Fruit fly (Drosophila melanogaster): ENCODE data around the gene CG31464.

CG31464 gene

DNA sequence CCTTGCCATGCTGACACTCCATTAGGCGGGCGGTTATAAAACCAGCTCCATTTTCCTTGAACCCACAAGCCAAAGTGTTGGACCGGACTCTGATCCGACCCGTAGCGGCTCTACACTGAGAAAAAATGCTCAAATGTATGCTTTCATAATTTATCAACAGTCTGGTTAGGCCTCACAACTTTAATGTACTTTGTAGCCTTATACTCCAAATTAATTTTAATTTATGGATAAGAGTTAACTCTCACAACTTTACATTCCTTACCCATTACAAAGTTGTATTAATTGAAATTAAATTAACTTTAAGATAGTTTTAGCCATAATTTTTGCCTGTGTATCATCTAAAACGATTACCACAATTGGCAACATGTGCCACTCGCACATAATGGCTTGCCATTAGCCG, 35.0 kb upstream of the CG31464 start (continued):
- TF ChIP-seq CG13296 (GFP tag; optimal IDR thresholded peaks at IDR 0.05) (peak; percentile 34), HmgD (GFP tag; optimal IDR thresholded peaks at IDR 0.05) (no peak), CG8388 (GFP tag; optimal IDR thresholded peaks at IDR 0.05) (peak; percentile 7), gsb (GFP tag; IDR thresholded peaks at IDR 0.05) (peak; percentile 37; the same call in 1 of the 2 replicates), Pdp1 (GFP tag; optimal IDR thresholded peaks at IDR 0.05) (peak in 1 of 2 experiments; percentile 21), Hr39 (optimal IDR thresholded peaks at IDR 0.05) (no peak), CG7987 (GFP tag; optimal IDR thresholded peaks at IDR 0.05) (no peak), CG4854 (GFP tag; optimal IDR thresholded peaks at IDR 0.05) (no peak), Side (GFP tag; optimal IDR thresholded peaks at IDR 0.05) (no peak), chm (GFP tag; IDR thresholded peaks at IDR 0.05) (no peak), schlank (tag; optimal IDR thresholded peaks at IDR 0.05) (no peak), CG1024 (GFP tag; IDR thresholded peaks at IDR 0.05) (no peak), CG16813 (GFP tag; IDR thresholded peaks at IDR 0.05; ENCODE audit: partially characterized antibody) (no peak), CG10462 (GFP tag; optimal IDR thresholded peaks at IDR 0.05) (no peak), tin (GFP tag; optimal IDR thresholded peaks at IDR 0.05) (peak; percentile 1), bcd (GFP tag; optimal IDR thresholded peaks at IDR 0.05) (peak; percentile 19), nom (GFP tag; optimal IDR thresholded peaks at IDR 0.05) (no peak), org-1 (GFP tag; optimal IDR thresholded peaks at IDR 0.05) (peak; percentile 11), CG18619 (GFP tag; optimal IDR thresholded peaks at IDR 0.05) (peak; percentile 14), CG11085 (GFP tag; IDR thresholded peaks at IDR 0.05) (no peak), CG10979 (tag; optimal IDR thresholded peaks at IDR 0.05) (peak; percentile 1), CG10543 (GFP tag; optimal IDR thresholded peaks at IDR 0.05) (no peak), CG6813 (GFP tag; optimal IDR thresholded peaks at IDR 0.05) (peak; percentile 10), chif (GFP tag; optimal IDR thresholded peaks at IDR 0.05) (no peak), CG11398 (GFP tag; optimal IDR thresholded peaks at IDR 0.05) (no peak), tup (GFP tag; optimal IDR thresholded peaks at IDR 0.05) (no peak), HLH3B (GFP tag; IDR thresholded peaks at IDR 0.05) (0 out of 2 replicates have a peak, but pooled peaks have one; percentile 25), CG33557 (GFP tag; optimal IDR thresholded peaks at IDR 0.05) (no peak), slp2 (GFP tag; optimal IDR thresholded peaks at IDR 0.05) (no peak), CG1792 (GFP tag; optimal IDR thresholded peaks at IDR 0.05) (no peak), ab (GFP tag; optimal IDR thresholded peaks at IDR 0.05) (no peak), lbe (GFP tag; optimal IDR thresholded peaks at IDR 0.05) (no peak), H15 (GFP tag; IDR thresholded peaks at IDR 0.05) (no peak), Sox100B (GFP tag; optimal IDR thresholded peaks at IDR 0.05) (no peak), ci (GFP tag; IDR thresholded peaks at IDR 0.05) (no peak), oc (tag; optimal IDR thresholded peaks at IDR 0.05) (no peak), Lhr (GFP tag; optimal IDR thresholded peaks at IDR 0.05) (no peak), CG18262 (tag; optimal IDR thresholded peaks at IDR 0.05) (peak; percentile 6), Sin3A (optimal IDR thresholded peaks at IDR 0.05) (no peak), pros (GFP tag; optimal IDR thresholded peaks at IDR 0.05) (no peak), usp (GFP tag; optimal IDR thresholded peaks at IDR 0.05) (no peak), gro (GFP tag; optimal IDR thresholded peaks at IDR 0.05) (peak; percentile 26), da (GFP tag; optimal IDR thresholded peaks at IDR 0.05) (no peak), CG8089 (GFP tag; optimal IDR thresholded peaks at IDR 0.05) (no peak), amos (GFP tag; IDR thresholded peaks at IDR 0.05; ENCODE audit: partially characterized antibody) (no peak), Dfd (GFP tag; optimal IDR thresholded peaks at IDR 0.05) (no peak), CG16779 (GFP tag; IDR thresholded peaks at IDR 0.05) (no peak), CG31365 (tag; optimal IDR thresholded peaks at IDR 0.05) (no peak), CrebB (tag; optimal IDR thresholded peaks at IDR 0.05) (no peak), repo (GFP tag; optimal IDR thresholded peaks at IDR 0.05) (no peak), CG8478 (optimal IDR thresholded peaks at IDR 0.05) (no peak), wek (GFP tag; optimal IDR thresholded peaks at IDR 0.05) (no peak), abd-A (tag; optimal IDR thresholded peaks at IDR 0.05) (no peak)
